Worm (Caenorhabditis elegans) whole organism, L1 larva: ENCODE results near the gene ccm-3.

Source experiments
- aha-1 ChIP-seq: fragments of 150-350 bp; optimal IDR thresholded peaks from 2 replicates; lab custom pipeline; 2014; ENCODE audit warnings: missing biosample characterization, missing genetic modification characterization
- aly-2 ChIP-seq: fragments of 150-350 bp; optimal IDR thresholded peaks from 2 replicates; lab custom pipeline; 2014; ENCODE audit warnings: missing biosample characterization, missing genetic modification characterization
- dpl-1 ChIP-seq, 3 experiments: fragments of 150-350 bp in 2 of 3; sonication (generic microtip) in 1 of 3; optimal IDR thresholded peaks; 2 replicates each; lab custom pipeline; 2014 to 2017; ENCODE audit warnings: missing biosample characterization in 3 of 3, missing genetic modification characterization in 3 of 3, missing genetic modification reagents in 3 of 3
- efl-1 ChIP-seq, 4 experiments: fragments of 150-350 bp; optimal IDR thresholded peaks in 3 of 4; peaks in 1 of 4; 1 replicate in 1 of 4; 2 replicates in 3 of 4; lab custom pipeline; 2014; ENCODE audit warnings: missing biosample characterization in 2 of 4, missing genetic modification characterization in 2 of 4, missing genetic modification reagents in 2 of 4
- elt-2 ChIP-seq: sonication (generic microtip); optimal IDR thresholded peaks from 2 replicates; lab custom pipeline; 2016; ENCODE audit warnings: missing genetic modification characterization, mild to moderate bottlenecking, inconsistent platforms, missing compliant biosample characterization, missing genetic modification reagents
- elt-3 ChIP-seq, 6 experiments: fragments of 150-350 bp in 1 of 6; sonication (generic microtip); optimal IDR thresholded peaks; 2 replicates each; lab custom pipeline; 2017 to 2018; ENCODE audit warnings: missing biosample characterization in 6 of 6, missing genetic modification characterization in 6 of 6, inconsistent platforms in 1 of 6
- grh-1 ChIP-seq: fragments of 200-800 bp; sonication (Bioruptor generic); IDR thresholded peaks from 2 replicates; pipeline ENCODE4 v1.3.6; 2022; ENCODE audit warnings: missing genetic modification reagents, missing genetic modification characterization, missing compliant biosample characterization
- hlh-4 ChIP-seq: sonication (generic microtip); optimal IDR thresholded peaks from 2 replicates; lab custom pipeline; 2016; ENCODE audit warnings: mild to moderate bottlenecking, missing genetic modification characterization, missing compliant biosample characterization
- jun-1 ChIP-seq: fragments of 150-350 bp; optimal IDR thresholded peaks from 2 replicates; lab custom pipeline; 2014; ENCODE audit warnings: missing biosample characterization, missing genetic modification reagents, missing genetic modification characterization
- lin-39 ChIP-seq: fragments of 150-350 bp; optimal IDR thresholded peaks from 2 replicates; lab custom pipeline; 2014; ENCODE audit warnings: missing biosample characterization, missing genetic modification reagents, missing genetic modification characterization
- lir-3 ChIP-seq: sonication (generic microtip); optimal IDR thresholded peaks from 2 replicates; lab custom pipeline; 2016; ENCODE audit warnings: mild to moderate bottlenecking, missing genetic modification characterization, moderate library complexity, missing compliant biosample characterization; ENCODE audit not compliant: poor library complexity
- lsy-2 ChIP-seq, 2 experiments: fragments of 150-350 bp; optimal IDR thresholded peaks; 2 replicates each; lab custom pipeline; 2014; ENCODE audit warnings: missing biosample characterization in 2 of 2, missing genetic modification characterization in 2 of 2
- mep-1 ChIP-seq: fragments of 150-350 bp; optimal IDR thresholded peaks from 2 replicates; lab custom pipeline; 2014; ENCODE audit warnings: missing biosample characterization, missing genetic modification characterization
- nhr-11 ChIP-seq: fragments of 150-350 bp; optimal IDR thresholded peaks from 2 replicates; lab custom pipeline; 2014; ENCODE audit warnings: missing biosample characterization, missing genetic modification characterization
- nhr-19 ChIP-seq: fragments of 200-800 bp; sonication (Bioruptor generic); conservative IDR thresholded peaks from 2 replicates; pipeline ENCODE4 v1.3.6; 2022; ENCODE audit warnings: missing genetic modification characterization, missing compliant biosample characterization
- nhr-20 ChIP-seq: sonication (generic microtip); optimal IDR thresholded peaks from 2 replicates; lab custom pipeline; 2016; ENCODE audit warnings: mild to moderate bottlenecking, missing genetic modification characterization, missing compliant biosample characterization
- nhr-47 ChIP-seq: sonication (generic microtip); optimal IDR thresholded peaks from 2 replicates; lab custom pipeline; 2016; ENCODE audit warnings: mild to moderate bottlenecking, missing genetic modification characterization, moderate library complexity, missing compliant biosample characterization
- nhr-76 ChIP-seq: sonication (generic microtip); optimal IDR thresholded peaks from 2 replicates; lab custom pipeline; 2017; ENCODE audit warnings: missing biosample characterization, missing genetic modification characterization
- nhr-84 ChIP-seq: sonication (generic microtip); optimal IDR thresholded peaks from 2 replicates; lab custom pipeline; 2017; ENCODE audit warnings: missing biosample characterization, missing genetic modification characterization
- nhr-90 ChIP-seq: sonication (generic microtip); optimal IDR thresholded peaks from 2 replicates; lab custom pipeline; 2016; ENCODE audit warnings: mild to moderate bottlenecking, missing genetic modification characterization, missing compliant biosample characterization; ENCODE audit not compliant: poor library complexity
- pax-3 ChIP-seq: fragments of 200-800 bp; sonication (Bioruptor generic); optimal IDR thresholded peaks from 2 replicates; lab custom pipeline; 2018; ENCODE audit warnings: mild to moderate bottlenecking, missing genetic modification characterization, moderate library complexity, missing compliant biosample characterization
- rnt-1 ChIP-seq: sonication (generic microtip); optimal IDR thresholded peaks from 2 replicates; lab custom pipeline; 2016; ENCODE audit warnings: mild to moderate bottlenecking, missing genetic modification characterization, moderate library complexity, missing compliant biosample characterization
- skn-1 ChIP-seq: fragments of 150-350 bp; optimal IDR thresholded peaks from 2 replicates; lab custom pipeline; 2014; ENCODE audit warnings: missing biosample characterization, missing genetic modification characterization
- snu-23 ChIP-seq: sonication (generic microtip); optimal IDR thresholded peaks from 2 replicates; lab custom pipeline; 2016; ENCODE audit warnings: missing genetic modification characterization, missing compliant biosample characterization
- tbx-2 ChIP-seq: sonication (generic microtip); optimal IDR thresholded peaks from 2 replicates; lab custom pipeline; 2016; ENCODE audit warnings: missing genetic modification characterization, missing compliant biosample characterization
- xbp-1 ChIP-seq: sonication (generic microtip); optimal IDR thresholded peaks from 2 replicates; lab custom pipeline; 2016; ENCODE audit warnings: missing genetic modification characterization, missing compliant biosample characterization
- zip-4 ChIP-seq: fragments of 200-800 bp; sonication (Bioruptor generic); optimal IDR thresholded peaks from 2 replicates; lab custom pipeline; 2018; ENCODE audit warnings: mild to moderate bottlenecking, missing genetic modification characterization, moderate library complexity, missing compliant biosample characterization

The ccm-3 gene

ce11 chrII:10557206-10557574 lies 49.9 kb downstream of the ccm-3 start (continued):
- TF ChIP-seq nhr-20 (tag; lab: Kevin White, UChicago) = peak; percentile 85
- TF ChIP-seq elt-3 (tag; optimal IDR thresholded peaks at IDR 0.05; lab: Kevin White, UChicago) = peak in 2 of 6 experiments; percentile 44 to 85
- peak; percentile 72 for TF ChIP-seq nhr-90 (tag; lab: Kevin White, UChicago)
- peak; percentile 30 for TF ChIP-seq xbp-1
- TF ChIP-seq mep-1 (tag; lab: Kevin White, UChicago) = peak; percentile 88
- peak; percentile 41 for TF ChIP-seq nhr-47 (tag; lab: Kevin White, UChicago)
- TF ChIP-seq aly-2 (tag; lab: Kevin White, UChicago) = no peak
- no peak for TF ChIP-seq hlh-4 (tag; lab: Kevin White, UChicago)
- TF ChIP-seq snu-23 (GFP tag; lab: Kevin White, UChicago) = peak; percentile 78
- TF ChIP-seq nhr-19 (GFP tag; lab: Robert Waterston, UW) = peak; percentile 75

ce11 chrII:10556550-10557205 lies 50.4 kb downstream of the ccm-3 start:
- TF ChIP-seq nhr-84 (tag; lab: Kevin White, UChicago) (no peak), lin-39 (tag; lab: Kevin White, UChicago) (no peak), nhr-20 (tag; lab: Kevin White, UChicago) (no peak), nhr-11 (tag; lab: Kevin White, UChicago) (no peak), dpl-1 (GFP tag; optimal IDR thresholded peaks at IDR 0.05; lab: Kevin White, UChicago) (no peak), skn-1 (tag; lab: Kevin White, UChicago) (no peak), snu-23 (GFP tag; lab: Kevin White, UChicago) (no peak), zip-4 (no peak), lsy-2 (tag; optimal IDR thresholded peaks at IDR 0.05; lab: Kevin White, UChicago) (peak in 1 of 2 experiments; percentile 27), lir-3 (tag; lab: Kevin White, UChicago) (no peak), grh-1 (no peak), jun-1 (tag; lab: Kevin White, UChicago) (peak; percentile 12), elt-2 (tag; lab: Kevin White, UChicago) (no peak), nhr-76 (tag; lab: Kevin White, UChicago) (no peak), rnt-1 (tag; lab: Kevin White, UChicago) (peak; percentile 22), pax-3 (tag; lab: Kevin White, UChicago) (no peak), aha-1 (tag; lab: Kevin White, UChicago) (no peak), tbx-2 (tag; lab: Kevin White, UChicago) (no peak), efl-1 (optimal IDR thresholded peaks at IDR 0.05; lab: Kevin White, UChicago) (peak in 1 of 2 experiments; percentile 5), efl-1 (GFP tag; optimal IDR thresholded peaks at IDR 0.05 in 1 of 2; lab: Kevin White, UChicago) (peak in 1 of 2 experiments; percentile 91)
